Worm (Caenorhabditis elegans) whole organism, late embryonic: ENCODE data around the gene Y38H8A.7.
A peak's percentile ranks its signal among the peaks of the same experiment; 100 is the strongest.

Experiments
- C08G9.2 ChIP-seq: sonication (generic microtip); optimal IDR thresholded peaks from 2 replicates; lab custom pipeline; 2016; ENCODE audit warnings: mild to moderate bottlenecking, missing genetic modification characterization, moderate library complexity, missing compliant biosample characterization
- C38D4.7 ChIP-seq: fragments of 200-800 bp; sonication (Bioruptor generic); optimal IDR thresholded peaks from 2 replicates; lab custom pipeline; 2018; ENCODE audit warnings: mild to moderate bottlenecking, missing genetic modification characterization, moderate library complexity, missing compliant biosample characterization
- F13H6.1 ChIP-seq: sonication (generic microtip); optimal IDR thresholded peaks from 2 replicates; lab custom pipeline; 2016; ENCODE audit warnings: missing genetic modification characterization, missing compliant biosample characterization
- K02D7.2 ChIP-seq: sonication (generic microtip); optimal IDR thresholded peaks from 2 replicates; lab custom pipeline; 2017; ENCODE audit warnings: mild to moderate bottlenecking, missing genetic modification characterization, missing compliant biosample characterization
- ama-1 ChIP-seq: fragments of 150-350 bp; optimal IDR thresholded peaks from 2 replicates; lab custom pipeline; 2014
- ceh-14 ChIP-seq: sonication (generic microtip); optimal IDR thresholded peaks from 2 replicates; lab custom pipeline; 2016; ENCODE audit warnings: missing genotype, missing genetic modification characterization, missing compliant biosample characterization
- ceh-18 ChIP-seq: sonication (generic microtip); optimal IDR thresholded peaks from 2 replicates; lab custom pipeline; 2016; ENCODE audit warnings: missing genetic modification characterization, missing compliant biosample characterization
- ceh-19 ChIP-seq: fragments of 200-800 bp; sonication (Bioruptor generic); optimal IDR thresholded peaks from 2 replicates; lab custom pipeline; 2018; ENCODE audit warnings: mild to moderate bottlenecking, missing genetic modification characterization, missing compliant biosample characterization
- ceh-2 ChIP-seq: sonication (generic microtip); optimal IDR thresholded peaks from 2 replicates; lab custom pipeline; 2016; ENCODE audit warnings: missing genotype, missing genetic modification characterization, missing compliant biosample characterization
- ceh-22 ChIP-seq: sonication (generic microtip); optimal IDR thresholded peaks from 2 replicates; lab custom pipeline; 2017; ENCODE audit warnings: missing biosample characterization, missing genetic modification characterization
- ceh-30 ChIP-seq: fragments of 150-350 bp; optimal IDR thresholded peaks from 2 replicates; lab custom pipeline; 2014; ENCODE audit warnings: missing biosample characterization, missing genetic modification characterization
- ceh-31 ChIP-seq: sonication (generic microtip); optimal IDR thresholded peaks from 2 replicates; lab custom pipeline; 2016; ENCODE audit warnings: missing genetic modification characterization, missing compliant biosample characterization
- ceh-45 ChIP-seq: fragments of 200-800 bp; sonication (Bioruptor generic); IDR thresholded peaks from 2 replicates; pipeline ENCODE4 v1.3.6; 2022; ENCODE audit warnings: missing genetic modification reagents, missing genetic modification characterization, missing compliant biosample characterization
- ceh-48 ChIP-seq: sonication (generic microtip); optimal IDR thresholded peaks from 2 replicates; lab custom pipeline; 2016; ENCODE audit warnings: missing genetic modification characterization, inconsistent platforms, missing compliant biosample characterization
- ceh-6 ChIP-seq: fragments of 200-800 bp; sonication (Bioruptor generic); optimal IDR thresholded peaks from 2 replicates; lab custom pipeline; 2018; ENCODE audit warnings: mild to moderate bottlenecking, missing genetic modification characterization, missing compliant biosample characterization
- dve-1 ChIP-seq: sonication (generic microtip); optimal IDR thresholded peaks from 2 replicates; lab custom pipeline; 2017; ENCODE audit warnings: antibody characterized with exemption, mild to moderate bottlenecking, missing genetic modification characterization, missing compliant biosample characterization
- elt-2 ChIP-seq: sonication (generic microtip); optimal IDR thresholded peaks from 2 replicates; lab custom pipeline; 2016; ENCODE audit warnings: missing genetic modification reagents, missing genetic modification characterization, missing compliant biosample characterization
- ets-4 ChIP-seq: sonication (generic microtip); optimal IDR thresholded peaks from 2 replicates; lab custom pipeline; 2016; ENCODE audit warnings: missing genetic modification characterization, missing compliant biosample characterization
- eyg-1 ChIP-seq: sonication (generic microtip); optimal IDR thresholded peaks from 2 replicates; lab custom pipeline; 2016; ENCODE audit warnings: missing genotype, missing genetic modification characterization, missing compliant biosample characterization
- fax-1 ChIP-seq: sonication (generic microtip); optimal IDR thresholded peaks from 2 replicates; lab custom pipeline; 2016; ENCODE audit warnings: missing genotype, missing genetic modification characterization, missing compliant biosample characterization
- fkh-10 ChIP-seq: fragments of 150-350 bp; optimal IDR thresholded peaks from 2 replicates; lab custom pipeline; 2014; ENCODE audit warnings: missing biosample characterization, missing genetic modification reagents, missing genetic modification characterization
- fkh-6 ChIP-seq: sonication (generic microtip); optimal IDR thresholded peaks from 2 replicates; lab custom pipeline; 2016; ENCODE audit warnings: missing genetic modification characterization, missing compliant biosample characterization
- hlh-13 ChIP-seq: fragments of 200-800 bp; sonication (Bioruptor generic); optimal IDR thresholded peaks from 2 replicates; lab custom pipeline; 2018; ENCODE audit warnings: mild to moderate bottlenecking, missing genetic modification characterization, missing compliant biosample characterization
- hlh-30 ChIP-seq: sonication (generic microtip); optimal IDR thresholded peaks from 2 replicates; lab custom pipeline; 2017; ENCODE audit warnings: antibody characterized with exemption, missing genetic modification characterization, missing compliant biosample characterization; ENCODE audit not compliant: insufficient read depth
- hlh-6 ChIP-seq: sonication (generic microtip); optimal IDR thresholded peaks from 2 replicates; lab custom pipeline; 2016; ENCODE audit warnings: missing genotype, missing genetic modification characterization, missing compliant biosample characterization
- hlh-8 ChIP-seq: sonication (generic microtip); optimal IDR thresholded peaks from 2 replicates; lab custom pipeline; 2016; ENCODE audit warnings: missing genotype, missing genetic modification characterization, missing compliant biosample characterization
- lim-6 ChIP-seq: sonication (generic microtip); optimal IDR thresholded peaks from 2 replicates; lab custom pipeline; 2016; ENCODE audit warnings: missing genetic modification characterization, missing compliant biosample characterization
- lin-11 ChIP-seq: fragments of 200-800 bp; sonication (Bioruptor generic); optimal IDR thresholded peaks from 2 replicates; lab custom pipeline; 2018; ENCODE audit warnings: mild to moderate bottlenecking, missing genetic modification characterization, missing compliant biosample characterization
- madf-2 ChIP-seq: sonication (generic microtip); optimal IDR thresholded peaks from 2 replicates; lab custom pipeline; 2017; ENCODE audit warnings: missing genetic modification characterization, missing compliant biosample characterization
- mec-3 ChIP-seq: sonication (generic microtip); optimal IDR thresholded peaks from 2 replicates; lab custom pipeline; 2016; ENCODE audit warnings: borderline replicate concordance, missing genetic modification characterization, missing compliant biosample characterization
- nfya-1 ChIP-seq: sonication (generic microtip); optimal IDR thresholded peaks from 2 replicates; lab custom pipeline; 2017; ENCODE audit warnings: missing genetic modification characterization, mild to moderate bottlenecking, missing compliant biosample characterization, antibody characterized with exemption, moderate library complexity
- nhr-232 ChIP-seq: sonication (generic microtip); optimal IDR thresholded peaks from 2 replicates; lab custom pipeline; 2016; ENCODE audit warnings: missing genetic modification characterization, missing compliant biosample characterization
- npax-4 ChIP-seq: sonication (generic microtip); optimal IDR thresholded peaks from 2 replicates; lab custom pipeline; 2016; ENCODE audit warnings: missing genetic modification characterization, missing compliant biosample characterization
- odd-2 ChIP-seq: sonication (generic microtip); optimal IDR thresholded peaks from 2 replicates; lab custom pipeline; 2017; ENCODE audit warnings: antibody characterized with exemption, mild to moderate bottlenecking, missing genetic modification characterization, missing compliant biosample characterization
- pag-3 ChIP-seq: sonication (generic microtip); optimal IDR thresholded peaks from 2 replicates; lab custom pipeline; 2016; ENCODE audit warnings: missing compliant biosample characterization, missing genetic modification characterization, borderline replicate concordance
- pha-4 ChIP-seq: fragments of 150-350 bp; optimal IDR thresholded peaks from 2 replicates; lab custom pipeline; 2018; ENCODE audit warnings: missing biosample characterization, missing genetic modification reagents, missing genetic modification characterization
- ref-2 ChIP-seq: sonication (generic microtip); optimal IDR thresholded peaks from 2 replicates; lab custom pipeline; 2016; ENCODE audit warnings: missing genetic modification characterization, missing compliant biosample characterization
- rnt-1 ChIP-seq: sonication (generic microtip); optimal IDR thresholded peaks from 2 replicates; lab custom pipeline; 2016; ENCODE audit warnings: missing genetic modification characterization, missing compliant biosample characterization
- sox-2 ChIP-seq: fragments of 200-800 bp; sonication (Bioruptor generic); IDR thresholded peaks from 2 replicates; pipeline ENCODE4 v1.3.6; 2022; ENCODE audit warnings: missing genetic modification reagents, missing genetic modification characterization, missing compliant biosample characterization
- sox-4 ChIP-seq: sonication (generic microtip); optimal IDR thresholded peaks from 2 replicates; lab custom pipeline; 2017; ENCODE audit warnings: mild to moderate bottlenecking, missing genetic modification characterization, inconsistent platforms, missing compliant biosample characterization
- tbx-2 ChIP-seq: sonication (generic microtip); optimal IDR thresholded peaks from 2 replicates; lab custom pipeline; 2016; ENCODE audit warnings: missing genetic modification characterization, missing compliant biosample characterization
- tbx-7 ChIP-seq: sonication (generic microtip); optimal IDR thresholded peaks from 2 replicates; lab custom pipeline; 2016; ENCODE audit warnings: missing genotype, missing genetic modification characterization, missing compliant biosample characterization
- ttx-3 ChIP-seq: sonication (generic microtip); optimal IDR thresholded peaks from 2 replicates; lab custom pipeline; 2016; ENCODE audit warnings: missing genetic modification reagents, missing genetic modification characterization, missing compliant biosample characterization
- unc-55 ChIP-seq: sonication (generic microtip); optimal IDR thresholded peaks from 2 replicates; lab custom pipeline; 2017; ENCODE audit warnings: missing biosample characterization, missing genetic modification reagents, missing genetic modification characterization
- unc-86 ChIP-seq: sonication (generic microtip); optimal IDR thresholded peaks from 2 replicates; lab custom pipeline; 2016; ENCODE audit warnings: missing genetic modification characterization, missing compliant biosample characterization
- zip-5 ChIP-seq: sonication (generic microtip); optimal IDR thresholded peaks from 2 replicates; lab custom pipeline; 2016; ENCODE audit warnings: missing genetic modification characterization, missing compliant biosample characterization

Gene Y38H8A.7

ce11 chrIV:13487019-13487418, 31.7 kb downstream of the Y38H8A.7 start:
- TF ChIP-seq fkh-6 (tag; lab: Kevin White, UChicago) (no peak), ref-2 (tag; lab: Kevin White, UChicago) (peak; percentile 31), ceh-45 (no peak), hlh-6 (tag; lab: Kevin White, UChicago) (no peak), tbx-7 (tag; lab: Kevin White, UChicago) (peak; percentile 62), ets-4 (peak; percentile 79), ceh-18 (no peak), lin-11 (no peak), zip-5 (tag; lab: Kevin White, UChicago) (peak; percentile 80), tbx-2 (tag; lab: Kevin White, UChicago) (peak; percentile 91), lim-6 (tag; lab: Kevin White, UChicago) (peak; percentile 46), ttx-3 (tag; lab: Kevin White, UChicago) (no peak), sox-4 (no peak), odd-2 (no peak), hlh-13 (GFP tag; lab: Kevin White, UChicago) (no peak), ceh-2 (tag; lab: Kevin White, UChicago) (peak; percentile 60), ama-1 (lab: Kevin White, UChicago) (no peak), hlh-8 (tag; lab: Kevin White, UChicago) (peak; percentile 7), dve-1 (no peak), fax-1 (tag; lab: Kevin White, UChicago) (peak; percentile 90), ceh-30 (no peak), madf-2 (tag; lab: Kevin White, UChicago) (no peak), K02D7.2 (tag; lab: Kevin White, UChicago) (no peak), ceh-14 (tag; lab: Kevin White, UChicago) (peak; percentile 38), unc-86 (peak; percentile 28), elt-2 (tag; lab: Kevin White, UChicago) (peak; percentile 50), C08G9.2 (peak; percentile 81), F13H6.1 (tag; lab: Kevin White, UChicago) (peak; percentile 52), rnt-1 (tag; lab: Kevin White, UChicago) (peak; percentile 54), ceh-31 (tag; lab: Kevin White, UChicago) (peak; percentile 88), eyg-1 (tag; lab: Kevin White, UChicago) (no peak)

ce11 chrIV:13487596-13487995, 32.3 kb downstream of the Y38H8A.7 start:
- peak; percentile 83 for TF ChIP-seq nfya-1 (tag; lab: Kevin White, UChicago)
- TF ChIP-seq unc-55 = no peak

ce11 chrIV:13492271-13492670, 37.0 kb downstream of the Y38H8A.7 start, which contains the start of gene Y45F10A.7:
Gene Y45F10A.7, plus strand, starts transcription at chrIV:13492571.
- no peak for TF ChIP-seq pag-3
- TF ChIP-seq nhr-232 (tag; lab: Kevin White, UChicago) = no peak
- TF ChIP-seq hlh-13 (GFP tag; lab: Kevin White, UChicago) = no peak
- no peak for TF ChIP-seq C38D4.7 (GFP tag; lab: Kevin White, UChicago)
- TF ChIP-seq npax-4 (tag; lab: Kevin White, UChicago) = no peak
- no peak for TF ChIP-seq hlh-30 (tag; lab: Kevin White, UChicago)
- no peak for TF ChIP-seq fkh-6 (tag; lab: Kevin White, UChicago)
- no peak for TF ChIP-seq fkh-10 (GFP tag; lab: Kevin White, UChicago)
- TF ChIP-seq eyg-1 (tag; lab: Kevin White, UChicago) = no peak
- no peak for TF ChIP-seq pha-4 (tag; lab: Kevin White, UChicago)
- no peak for TF ChIP-seq sox-2 (GFP tag; lab: Robert Waterston, UW)
- no peak for TF ChIP-seq ceh-19 (GFP tag; lab: Kevin White, UChicago)
- TF ChIP-seq ceh-48 (tag; lab: Kevin White, UChicago) = no peak
- no peak for TF ChIP-seq hlh-6 (tag; lab: Kevin White, UChicago)
- TF ChIP-seq ceh-2 (tag; lab: Kevin White, UChicago) = no peak
- no peak for TF ChIP-seq ceh-18
- no peak for TF ChIP-seq ceh-22 (tag; lab: Kevin White, UChicago)
- no peak for TF ChIP-seq ceh-6 (GFP tag; lab: Kevin White, UChicago)
- no peak for TF ChIP-seq mec-3 (tag; lab: Kevin White, UChicago)
